Worm (Caenorhabditis elegans) whole organism, late embryonic: ENCODE data around the gene C17C3.6.
A peak's percentile ranks its signal among the peaks of the same experiment; 100 is the strongest.

Source experiments
- K02D7.2 ChIP-seq: sonication (generic microtip); optimal IDR thresholded peaks from 2 replicates; lab custom pipeline; 2017; ENCODE audit warnings: mild to moderate bottlenecking, missing genetic modification characterization, missing compliant biosample characterization
- T23F11.4 ChIP-seq: fragments of 200-800 bp; sonication (Bioruptor generic); optimal IDR thresholded peaks from 2 replicates; lab custom pipeline; 2018; ENCODE audit warnings: mild to moderate bottlenecking, missing genetic modification characterization, missing compliant biosample characterization
- ahr-1 ChIP-seq: sonication (generic microtip); optimal IDR thresholded peaks from 2 replicates; lab custom pipeline; 2016; ENCODE audit warnings: missing genetic modification characterization, missing compliant biosample characterization
- ama-1 ChIP-seq: fragments of 150-350 bp; optimal IDR thresholded peaks from 2 replicates; lab custom pipeline; 2014
- ceh-14 ChIP-seq: sonication (generic microtip); optimal IDR thresholded peaks from 2 replicates; lab custom pipeline; 2016; ENCODE audit warnings: missing genotype, missing genetic modification characterization, missing compliant biosample characterization
- ceh-18 ChIP-seq: sonication (generic microtip); optimal IDR thresholded peaks from 2 replicates; lab custom pipeline; 2016; ENCODE audit warnings: missing genetic modification characterization, missing compliant biosample characterization
- ceh-19 ChIP-seq: fragments of 200-800 bp; sonication (Bioruptor generic); optimal IDR thresholded peaks from 2 replicates; lab custom pipeline; 2018; ENCODE audit warnings: mild to moderate bottlenecking, missing genetic modification characterization, missing compliant biosample characterization
- ceh-2 ChIP-seq: sonication (generic microtip); optimal IDR thresholded peaks from 2 replicates; lab custom pipeline; 2016; ENCODE audit warnings: missing genotype, missing genetic modification characterization, missing compliant biosample characterization
- ceh-22 ChIP-seq: sonication (generic microtip); optimal IDR thresholded peaks from 2 replicates; lab custom pipeline; 2017; ENCODE audit warnings: missing biosample characterization, missing genetic modification characterization
- ceh-24 ChIP-seq: sonication (generic microtip); optimal IDR thresholded peaks from 2 replicates; lab custom pipeline; 2016; ENCODE audit warnings: mild to moderate bottlenecking, missing genetic modification characterization, missing compliant biosample characterization
- ceh-30 ChIP-seq: fragments of 150-350 bp; optimal IDR thresholded peaks from 2 replicates; lab custom pipeline; 2014; ENCODE audit warnings: missing biosample characterization, missing genetic modification characterization
- ceh-31 ChIP-seq: sonication (generic microtip); optimal IDR thresholded peaks from 2 replicates; lab custom pipeline; 2016; ENCODE audit warnings: missing genetic modification characterization, missing compliant biosample characterization
- ceh-34 ChIP-seq: sonication (generic microtip); optimal IDR thresholded peaks from 2 replicates; lab custom pipeline; 2016; ENCODE audit warnings: mild to moderate bottlenecking, missing genetic modification characterization, missing compliant biosample characterization
- ceh-45 ChIP-seq: fragments of 200-800 bp; sonication (Bioruptor generic); IDR thresholded peaks from 2 replicates; pipeline ENCODE4 v1.3.6; 2022; ENCODE audit warnings: missing genetic modification reagents, missing genetic modification characterization, missing compliant biosample characterization
- ceh-6 ChIP-seq: fragments of 200-800 bp; sonication (Bioruptor generic); optimal IDR thresholded peaks from 2 replicates; lab custom pipeline; 2018; ENCODE audit warnings: mild to moderate bottlenecking, missing genetic modification characterization, missing compliant biosample characterization
- che-1 ChIP-seq: sonication (generic microtip); optimal IDR thresholded peaks from 2 replicates; lab custom pipeline; 2016; ENCODE audit warnings: mild to moderate bottlenecking, missing genetic modification characterization, missing compliant biosample characterization
- dmd-4 ChIP-seq: sonication (generic microtip); optimal IDR thresholded peaks from 2 replicates; lab custom pipeline; 2016; ENCODE audit warnings: borderline replicate concordance, missing genetic modification characterization, missing compliant biosample characterization
- dve-1 ChIP-seq: sonication (generic microtip); optimal IDR thresholded peaks from 2 replicates; lab custom pipeline; 2017; ENCODE audit warnings: antibody characterized with exemption, mild to moderate bottlenecking, missing genetic modification characterization, missing compliant biosample characterization
- elt-2 ChIP-seq: sonication (generic microtip); optimal IDR thresholded peaks from 2 replicates; lab custom pipeline; 2016; ENCODE audit warnings: missing genetic modification reagents, missing genetic modification characterization, missing compliant biosample characterization
- elt-4 ChIP-seq: sonication (generic microtip); optimal IDR thresholded peaks from 2 replicates; lab custom pipeline; 2016; ENCODE audit warnings: missing genetic modification characterization, missing compliant biosample characterization
- ets-4 ChIP-seq: sonication (generic microtip); optimal IDR thresholded peaks from 2 replicates; lab custom pipeline; 2016; ENCODE audit warnings: missing genetic modification characterization, missing compliant biosample characterization
- fax-1 ChIP-seq: sonication (generic microtip); optimal IDR thresholded peaks from 2 replicates; lab custom pipeline; 2016; ENCODE audit warnings: missing genotype, missing genetic modification characterization, missing compliant biosample characterization
- fkh-10 ChIP-seq: fragments of 150-350 bp; optimal IDR thresholded peaks from 2 replicates; lab custom pipeline; 2014; ENCODE audit warnings: missing biosample characterization, missing genetic modification reagents, missing genetic modification characterization
- hlh-13 ChIP-seq: fragments of 200-800 bp; sonication (Bioruptor generic); optimal IDR thresholded peaks from 2 replicates; lab custom pipeline; 2018; ENCODE audit warnings: mild to moderate bottlenecking, missing genetic modification characterization, missing compliant biosample characterization
- hlh-15 ChIP-seq: sonication (generic microtip); optimal IDR thresholded peaks from 2 replicates; lab custom pipeline; 2016; ENCODE audit warnings: missing genetic modification characterization, missing compliant biosample characterization
- hlh-6 ChIP-seq: sonication (generic microtip); optimal IDR thresholded peaks from 2 replicates; lab custom pipeline; 2016; ENCODE audit warnings: missing genotype, missing genetic modification characterization, missing compliant biosample characterization
- hlh-8 ChIP-seq: sonication (generic microtip); optimal IDR thresholded peaks from 2 replicates; lab custom pipeline; 2016; ENCODE audit warnings: missing genotype, missing genetic modification characterization, missing compliant biosample characterization
- lim-6 ChIP-seq: sonication (generic microtip); optimal IDR thresholded peaks from 2 replicates; lab custom pipeline; 2016; ENCODE audit warnings: missing genetic modification characterization, missing compliant biosample characterization
- lin-11 ChIP-seq: fragments of 200-800 bp; sonication (Bioruptor generic); optimal IDR thresholded peaks from 2 replicates; lab custom pipeline; 2018; ENCODE audit warnings: mild to moderate bottlenecking, missing genetic modification characterization, missing compliant biosample characterization
- madf-2 ChIP-seq: sonication (generic microtip); optimal IDR thresholded peaks from 2 replicates; lab custom pipeline; 2017; ENCODE audit warnings: missing genetic modification characterization, missing compliant biosample characterization
- mec-3 ChIP-seq: sonication (generic microtip); optimal IDR thresholded peaks from 2 replicates; lab custom pipeline; 2016; ENCODE audit warnings: borderline replicate concordance, missing genetic modification characterization, missing compliant biosample characterization
- nhr-11 ChIP-seq: fragments of 150-350 bp; optimal IDR thresholded peaks from 2 replicates; lab custom pipeline; 2014; ENCODE audit warnings: missing biosample characterization, missing genetic modification characterization
- odd-2 ChIP-seq: sonication (generic microtip); optimal IDR thresholded peaks from 2 replicates; lab custom pipeline; 2017; ENCODE audit warnings: antibody characterized with exemption, mild to moderate bottlenecking, missing genetic modification characterization, missing compliant biosample characterization
- pat-9 ChIP-seq: fragments of 200-800 bp; sonication (Bioruptor generic); optimal IDR thresholded peaks from 2 replicates; lab custom pipeline; 2018; ENCODE audit warnings: mild to moderate bottlenecking, missing genetic modification characterization, moderate library complexity, missing compliant biosample characterization
- pqm-1 ChIP-seq: sonication (generic microtip); optimal IDR thresholded peaks from 2 replicates; lab custom pipeline; 2016; ENCODE audit warnings: missing genetic modification characterization, missing compliant biosample characterization
- ref-2 ChIP-seq: sonication (generic microtip); optimal IDR thresholded peaks from 2 replicates; lab custom pipeline; 2016; ENCODE audit warnings: missing genetic modification characterization, missing compliant biosample characterization
- rnt-1 ChIP-seq: sonication (generic microtip); optimal IDR thresholded peaks from 2 replicates; lab custom pipeline; 2016; ENCODE audit warnings: missing genetic modification characterization, missing compliant biosample characterization
- sdc-2 ChIP-seq: sonication (generic microtip); optimal IDR thresholded peaks from 2 replicates; lab custom pipeline; 2016; ENCODE audit warnings: missing genotype, missing genetic modification characterization, missing compliant biosample characterization
- syd-9 ChIP-seq: sonication (generic microtip); optimal IDR thresholded peaks from 2 replicates; lab custom pipeline; 2016; ENCODE audit warnings: mild to moderate bottlenecking, missing genetic modification characterization, moderate library complexity, missing compliant biosample characterization
- tbx-2 ChIP-seq: sonication (generic microtip); optimal IDR thresholded peaks from 2 replicates; lab custom pipeline; 2016; ENCODE audit warnings: missing genetic modification characterization, missing compliant biosample characterization
- tbx-7 ChIP-seq: sonication (generic microtip); optimal IDR thresholded peaks from 2 replicates; lab custom pipeline; 2016; ENCODE audit warnings: missing genotype, missing genetic modification characterization, missing compliant biosample characterization
- ttx-3 ChIP-seq: sonication (generic microtip); optimal IDR thresholded peaks from 2 replicates; lab custom pipeline; 2016; ENCODE audit warnings: missing genetic modification reagents, missing genetic modification characterization, missing compliant biosample characterization
- unc-3 ChIP-seq, 2 experiments: fragments of 200-800 bp in 1 of 2; sonication (Bioruptor generic) in 1 of 2; sonication (generic microtip) in 1 of 2; conservative IDR thresholded peaks in 1 of 2; optimal IDR thresholded peaks in 1 of 2; 2 replicates each; pipeline versions ENCODE4 v1.3.6 to Lab custom; 2016 to 2022; ENCODE audit warnings: missing compliant biosample characterization in 2 of 2, missing genetic modification characterization in 2 of 2, missing genetic modification reagents in 1 of 2
- unc-42 ChIP-seq: sonication (generic microtip); optimal IDR thresholded peaks from 2 replicates; lab custom pipeline; 2016; ENCODE audit warnings: missing genotype, missing genetic modification characterization, missing compliant biosample characterization
- unc-55 ChIP-seq: sonication (generic microtip); optimal IDR thresholded peaks from 2 replicates; lab custom pipeline; 2017; ENCODE audit warnings: missing biosample characterization, missing genetic modification reagents, missing genetic modification characterization
- unc-86 ChIP-seq: sonication (generic microtip); optimal IDR thresholded peaks from 2 replicates; lab custom pipeline; 2016; ENCODE audit warnings: missing genetic modification characterization, missing compliant biosample characterization
- zip-5 ChIP-seq: sonication (generic microtip); optimal IDR thresholded peaks from 2 replicates; lab custom pipeline; 2016; ENCODE audit warnings: missing genetic modification characterization, missing compliant biosample characterization
- ztf-16 ChIP-seq: sonication (generic microtip); optimal IDR thresholded peaks from 2 replicates; lab custom pipeline; 2017; ENCODE audit warnings: missing genetic modification characterization, missing compliant biosample characterization

C17C3.6 gene

DNA sequence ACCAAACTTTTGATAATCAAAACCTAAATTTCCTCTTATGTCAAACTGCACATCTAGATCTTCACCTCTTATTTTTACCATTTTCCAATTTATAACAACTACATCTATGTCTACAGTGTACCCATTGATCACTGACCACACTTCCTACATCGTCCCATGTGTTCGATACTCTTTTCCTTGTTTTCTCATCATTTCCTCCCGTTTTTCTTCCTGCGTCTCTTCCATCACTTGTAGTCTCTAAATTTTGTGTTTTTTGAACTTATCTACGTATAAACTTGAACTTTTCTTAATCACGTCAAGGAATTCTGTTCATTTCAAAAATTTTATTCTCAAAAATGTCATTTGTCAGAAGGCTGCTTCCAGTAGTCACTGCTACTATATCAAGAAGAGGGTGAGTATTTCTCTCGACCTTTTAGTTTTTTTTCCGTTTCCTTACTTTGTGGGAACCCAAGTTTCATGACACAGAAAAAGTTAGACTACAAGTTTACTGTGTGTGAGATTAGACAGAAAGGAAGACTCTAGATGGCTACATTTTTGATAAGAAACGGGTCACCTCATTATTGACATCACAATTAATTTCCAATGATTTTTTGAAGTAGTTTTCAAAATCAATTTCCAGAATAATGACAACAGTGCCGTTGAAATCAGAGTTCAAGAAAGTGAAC, 22.4 kb downstream of the C17C3.6 start:
- TF ChIP-seq hlh-15 (tag; lab: Kevin White, UChicago) (no peak), odd-2 (tag; lab: Kevin White, UChicago) (no peak), ref-2 (tag; lab: Kevin White, UChicago) (no peak), ceh-14 (tag; lab: Kevin White, UChicago) (no peak), che-1 (tag; lab: Kevin White, UChicago) (no peak), lin-11 (tag; lab: Kevin White, UChicago) (no peak), fax-1 (tag; lab: Kevin White, UChicago) (no peak), unc-86 (tag; lab: Kevin White, UChicago) (no peak), nhr-11 (no peak)

DNA sequence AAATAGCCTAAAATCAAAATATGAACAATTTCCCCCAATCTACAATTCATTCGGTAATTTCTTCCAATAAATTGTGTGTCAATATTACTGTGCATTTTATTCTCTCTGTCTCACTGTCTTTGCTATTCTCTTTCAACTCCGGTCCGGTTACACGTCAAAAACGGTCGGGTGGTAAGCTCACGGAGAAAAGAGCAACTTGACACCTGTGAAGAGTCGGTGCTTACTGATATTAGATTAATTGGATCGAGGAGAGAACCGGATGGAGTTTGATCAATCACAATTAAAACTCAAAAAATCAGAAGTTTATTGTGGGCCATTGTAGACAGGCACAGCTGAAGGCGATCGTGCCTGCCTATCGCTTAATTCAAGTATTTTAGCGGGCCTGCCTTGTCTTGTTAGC, 25.1 kb downstream of the C17C3.6 start:
- TF ChIP-seq ztf-16 (tag; lab: Kevin White, UChicago) (no peak), odd-2 (tag; lab: Kevin White, UChicago) (no peak), dve-1 (tag; lab: Kevin White, UChicago) (no peak), ceh-6 (GFP tag; lab: Kevin White, UChicago) (no peak), nhr-11 (no peak), ceh-34 (tag; lab: Kevin White, UChicago) (no peak), tbx-7 (no peak), ets-4 (no peak), mec-3 (no peak), hlh-6 (tag; lab: Kevin White, UChicago) (no peak)

DNA sequence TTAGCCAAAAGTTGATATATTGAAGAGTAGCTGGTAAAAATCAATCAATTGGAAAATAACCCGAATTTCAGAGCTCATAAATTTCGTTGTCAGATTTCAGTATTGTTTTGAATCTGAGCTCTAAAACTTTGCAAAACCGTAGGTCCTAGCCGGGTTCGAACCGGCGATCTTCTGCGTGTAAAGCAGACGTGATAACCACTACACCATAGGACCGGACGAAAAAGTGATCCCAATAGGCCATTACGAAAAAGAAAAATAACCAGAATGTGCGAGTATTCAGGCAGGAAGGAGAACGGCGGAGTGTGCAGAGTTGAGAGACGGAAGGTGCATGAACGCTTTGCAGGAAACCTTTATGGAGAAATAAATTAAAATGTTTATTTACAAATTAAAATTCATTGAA, 27.2 kb downstream of the C17C3.6 start:
- TF ChIP-seq lim-6 (tag; lab: Kevin White, UChicago) (no peak), T23F11.4 (GFP tag; lab: Kevin White, UChicago) (no peak), elt-4 (tag; lab: Kevin White, UChicago) (no peak), K02D7.2 (tag; lab: Kevin White, UChicago) (no peak), ceh-45 (GFP tag; lab: Robert Waterston, UW) (no peak), ceh-24 (tag; lab: Kevin White, UChicago) (no peak), ets-4 (no peak), madf-2 (no peak), sdc-2 (tag; lab: Kevin White, UChicago) (no peak), ttx-3 (no peak), pqm-1 (tag; lab: Kevin White, UChicago) (no peak), tbx-2 (peak; percentile 25), ceh-18 (tag; lab: Kevin White, UChicago) (no peak), dve-1 (tag; lab: Kevin White, UChicago) (peak; percentile 43), rnt-1 (tag; lab: Kevin White, UChicago) (no peak), hlh-15 (tag; lab: Kevin White, UChicago) (no peak), zip-5 (tag; lab: Kevin White, UChicago) (no peak), odd-2 (tag; lab: Kevin White, UChicago) (no peak), dmd-4 (tag; lab: Kevin White, UChicago) (no peak), mec-3 (no peak), ceh-31 (no peak), ceh-6 (GFP tag; lab: Kevin White, UChicago) (peak; percentile 55), fkh-10 (GFP tag; lab: Kevin White, UChicago) (no peak), ceh-14 (tag; lab: Kevin White, UChicago) (no peak), pat-9 (no peak), ama-1 (lab: Kevin White, UChicago) (no peak), elt-2 (tag; lab: Kevin White, UChicago) (peak; percentile 86), unc-55 (GFP tag; lab: Kevin White, UChicago) (no peak), unc-42 (no peak), unc-86 (tag; lab: Kevin White, UChicago) (no peak), hlh-8 (no peak), ahr-1 (tag; lab: Kevin White, UChicago) (no peak), syd-9 (tag; lab: Kevin White, UChicago) (peak; percentile 33), ceh-19 (GFP tag; lab: Kevin White, UChicago) (peak; percentile 17), ceh-2 (no peak), hlh-13 (GFP tag; lab: Kevin White, UChicago) (no peak), ceh-22 (tag; lab: Kevin White, UChicago) (no peak), unc-3 (GFP tag; conservative IDR thresholded peaks at IDR 0.05; lab: Robert Waterston, UW) (no peak), unc-3 (tag; optimal IDR thresholded peaks at IDR 0.05; lab: Kevin White, UChicago) (no peak), ceh-30 (tag; lab: Kevin White, UChicago) (no peak), ref-2 (tag; lab: Kevin White, UChicago) (no peak)
